Worm (Caenorhabditis elegans): ENCODE data around the gene lido-11.

lido-11 gene

DNA sequence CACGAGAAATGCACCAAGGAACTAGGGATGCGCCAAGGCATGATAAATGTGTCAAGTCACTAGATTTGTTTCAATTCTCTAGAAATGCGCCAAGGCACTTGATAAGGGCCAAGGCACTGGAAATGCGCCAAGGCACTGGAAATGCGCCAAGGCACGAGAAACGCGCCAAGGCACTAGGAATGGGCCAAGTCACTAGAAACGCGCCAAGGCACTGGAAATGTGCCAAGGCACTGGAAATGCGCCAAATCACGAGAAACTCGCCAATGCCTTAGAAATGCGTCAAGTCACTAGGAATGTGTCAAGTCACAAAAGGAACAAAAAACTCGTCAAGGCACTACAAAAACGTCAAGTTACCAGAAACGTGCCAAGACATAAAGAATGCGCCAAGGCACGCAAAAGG is 32.6 kb downstream of the lido-11 start:
- TF ChIP-seq ztf-29 (GFP tag; IDR thresholded peaks at IDR 0.05), result no peak
- no peak for TF ChIP-seq tab-1 (GFP tag; IDR thresholded peaks at IDR 0.05)
- no peak for TF ChIP-seq ztf-23 (GFP tag; IDR thresholded peaks at IDR 0.05)
- TF ChIP-seq cog-1 (tag; optimal IDR thresholded peaks at IDR 0.05), result no peak
- TF ChIP-seq flt-1 (GFP tag; IDR thresholded peaks at IDR 0.05), result no peak
- TF ChIP-seq T22C8.4 (GFP tag; IDR thresholded peaks at IDR 0.05), result no peak
- TF ChIP-seq med-1 (GFP tag; optimal IDR thresholded peaks at IDR 0.05; ENCODE audit: insufficient read depth), result no peak
- TF ChIP-seq ref-1 (GFP tag; conservative IDR thresholded peaks at IDR 0.05), result no peak
- no peak for TF ChIP-seq klf-2 (GFP tag; conservative IDR thresholded peaks at IDR 0.05)

DNA sequence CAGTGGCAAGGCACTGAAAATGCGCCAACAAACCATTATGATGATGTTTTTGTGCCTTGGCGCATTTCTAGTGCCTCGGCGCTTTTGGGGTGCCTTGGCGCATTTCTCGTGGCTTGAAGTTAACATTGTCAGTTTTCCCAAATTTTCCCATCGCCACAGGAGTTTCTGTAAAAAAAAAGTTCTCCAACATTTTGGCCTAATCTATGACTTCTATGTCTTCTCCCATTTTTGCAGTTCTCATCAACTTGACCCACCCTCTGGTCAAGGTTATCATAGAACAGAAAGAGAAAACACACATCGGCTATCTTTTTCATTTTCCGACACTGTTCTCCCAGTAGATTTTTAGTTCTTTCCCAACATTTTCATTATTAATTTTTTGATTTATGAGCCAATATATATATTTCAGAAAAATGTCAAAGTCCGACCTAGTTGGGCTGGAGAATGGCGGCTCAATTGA is 34.7 kb downstream of the lido-11 start, which contains the start of the genes B0454.26 and B0454.5:
Gene B0454.26, minus strand, starts transcription at position 101 of the 457 bp plus-strand sequence.
Gene B0454.5, plus strand, starts transcription at position 407 of the 457 bp plus-strand sequence.
- TF ChIP-seq T22C8.4 (GFP tag; IDR thresholded peaks at IDR 0.05), result no peak
- TF ChIP-seq tab-1 (GFP tag; IDR thresholded peaks at IDR 0.05), result no peak
- TF ChIP-seq ztf-23 (GFP tag; IDR thresholded peaks at IDR 0.05), result no peak
- no peak for TF ChIP-seq med-1 (GFP tag; optimal IDR thresholded peaks at IDR 0.05; ENCODE audit: insufficient read depth)
- TF ChIP-seq ztf-29 (GFP tag; IDR thresholded peaks at IDR 0.05), result no peak
- no peak for TF ChIP-seq ref-1 (GFP tag; conservative IDR thresholded peaks at IDR 0.05)
- TF ChIP-seq cog-1 (tag; optimal IDR thresholded peaks at IDR 0.05), result no peak
- no peak for TF ChIP-seq klf-2 (GFP tag; conservative IDR thresholded peaks at IDR 0.05)
- no peak for TF ChIP-seq flt-1 (GFP tag; IDR thresholded peaks at IDR 0.05)

DNA sequence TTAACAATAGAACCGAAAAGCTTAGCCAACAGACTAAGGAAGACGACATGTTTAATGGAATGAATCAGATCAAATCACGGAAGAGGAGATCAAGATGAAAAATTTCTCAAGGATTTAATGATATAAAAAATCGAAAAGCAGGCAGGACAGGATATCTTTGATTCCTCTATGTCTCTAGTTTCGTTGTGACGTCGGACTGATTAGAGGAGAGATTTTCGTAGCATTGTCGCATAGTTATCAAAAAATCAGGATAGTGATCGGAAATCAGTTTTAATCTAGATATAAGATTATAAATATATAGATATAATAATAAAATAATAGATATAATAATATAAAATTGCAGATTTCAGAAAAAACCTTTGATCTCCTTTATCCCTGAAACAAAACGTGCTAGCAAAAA is 39.6 kb downstream of the lido-11 start, which contains the start of gene B0454.8:
Gene B0454.8, minus strand, starts transcription at position 101 of the 400 bp plus-strand sequence.
- TF ChIP-seq tab-1 (GFP tag; IDR thresholded peaks at IDR 0.05) (no peak), cog-1 (tag; optimal IDR thresholded peaks at IDR 0.05) (no peak)

DNA sequence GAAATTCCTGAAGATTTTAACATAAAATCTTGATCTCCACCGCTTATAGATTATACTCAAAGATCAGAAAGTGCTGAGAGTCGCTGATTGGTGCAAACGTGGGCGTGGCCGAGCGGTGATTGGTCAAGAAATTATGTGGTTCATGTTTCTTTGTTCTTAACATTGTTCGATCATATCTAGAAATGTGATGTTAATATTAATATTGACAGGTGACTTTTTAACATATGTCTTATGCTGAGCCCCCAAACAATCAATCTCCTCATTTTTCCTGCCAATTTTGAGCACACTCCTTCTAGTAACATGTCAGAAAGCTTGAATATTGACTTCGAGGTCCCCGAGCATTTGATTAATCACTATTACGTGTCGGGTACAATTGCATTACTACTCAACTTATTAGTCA is 40.3 kb downstream of the lido-11 start, which contains the start of gene sri-29:
Gene sri-29, plus strand, starts transcription at position 301 of the 400 bp plus-strand sequence.
- TF ChIP-seq tab-1 (GFP tag; IDR thresholded peaks at IDR 0.05) (no peak), ref-1 (GFP tag; conservative IDR thresholded peaks at IDR 0.05) (no peak), ztf-23 (GFP tag; IDR thresholded peaks at IDR 0.05) (no peak), T22C8.4 (GFP tag; IDR thresholded peaks at IDR 0.05) (no peak), flt-1 (GFP tag; IDR thresholded peaks at IDR 0.05) (no peak), ztf-29 (GFP tag; IDR thresholded peaks at IDR 0.05) (no peak), med-1 (GFP tag; optimal IDR thresholded peaks at IDR 0.05; ENCODE audit: insufficient read depth) (no peak), klf-2 (GFP tag; conservative IDR thresholded peaks at IDR 0.05) (no peak), cog-1 (tag; optimal IDR thresholded peaks at IDR 0.05) (no peak)

DNA sequence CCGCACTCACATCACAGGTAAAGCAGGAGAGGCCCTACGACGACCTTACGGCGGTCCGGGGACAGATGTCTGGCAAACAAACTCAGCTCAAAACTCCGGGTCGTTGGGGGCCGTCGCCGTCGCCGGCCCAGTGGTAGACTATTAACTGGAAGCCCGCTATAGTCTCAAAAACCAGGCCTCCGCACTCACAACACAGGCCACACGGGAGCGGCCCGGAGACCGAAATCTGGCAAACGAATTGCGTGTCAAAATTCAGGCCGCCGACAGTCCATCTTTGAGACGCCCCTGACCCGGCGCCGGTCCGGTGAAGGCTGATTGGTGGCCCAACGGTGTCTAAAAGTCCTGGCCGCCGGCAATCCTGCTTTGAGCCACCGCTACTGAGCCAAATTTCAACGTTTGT is 41.7 kb downstream of the lido-11 start:
- TF ChIP-seq T22C8.4 (GFP tag; IDR thresholded peaks at IDR 0.05) (no peak), ref-1 (GFP tag; conservative IDR thresholded peaks at IDR 0.05) (no peak), med-1 (GFP tag; optimal IDR thresholded peaks at IDR 0.05; ENCODE audit: insufficient read depth) (no peak), flt-1 (GFP tag; IDR thresholded peaks at IDR 0.05) (no peak), cog-1 (tag; optimal IDR thresholded peaks at IDR 0.05) (no peak), ztf-23 (GFP tag; IDR thresholded peaks at IDR 0.05) (no peak), ztf-29 (GFP tag; IDR thresholded peaks at IDR 0.05) (no peak)

DNA sequence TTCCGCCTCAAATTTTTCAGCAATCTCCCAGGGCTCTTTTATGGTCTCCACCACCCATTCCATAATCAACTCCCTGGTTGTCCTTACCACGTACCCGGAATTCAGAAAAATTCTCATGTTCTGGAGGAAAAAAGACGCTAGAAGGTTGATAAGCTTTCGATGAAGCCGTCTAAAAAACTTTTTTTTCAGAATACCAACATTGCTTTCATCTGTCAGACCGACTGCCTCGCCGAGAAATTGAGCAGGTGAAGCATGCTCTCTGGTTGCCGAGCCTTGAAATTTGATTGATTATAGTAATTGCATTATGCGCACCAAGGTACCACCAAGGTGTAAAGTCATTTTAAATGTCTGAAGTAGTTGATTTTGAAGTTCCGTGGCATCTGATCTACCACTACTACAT is 42.1 kb downstream of the lido-11 start, which contains the start of gene sri-30:
Gene sri-30, plus strand, starts transcription at position 301 of the 400 bp plus-strand sequence.
- TF ChIP-seq ztf-23 (GFP tag; IDR thresholded peaks at IDR 0.05) (no peak), cog-1 (tag; optimal IDR thresholded peaks at IDR 0.05) (no peak), med-1 (GFP tag; optimal IDR thresholded peaks at IDR 0.05; ENCODE audit: insufficient read depth) (no peak), ztf-29 (GFP tag; IDR thresholded peaks at IDR 0.05) (no peak), ref-1 (GFP tag; conservative IDR thresholded peaks at IDR 0.05) (no peak), tab-1 (GFP tag; IDR thresholded peaks at IDR 0.05) (no peak), klf-2 (GFP tag; conservative IDR thresholded peaks at IDR 0.05) (no peak), T22C8.4 (GFP tag; IDR thresholded peaks at IDR 0.05) (no peak), flt-1 (GFP tag; IDR thresholded peaks at IDR 0.05) (no peak)

DNA sequence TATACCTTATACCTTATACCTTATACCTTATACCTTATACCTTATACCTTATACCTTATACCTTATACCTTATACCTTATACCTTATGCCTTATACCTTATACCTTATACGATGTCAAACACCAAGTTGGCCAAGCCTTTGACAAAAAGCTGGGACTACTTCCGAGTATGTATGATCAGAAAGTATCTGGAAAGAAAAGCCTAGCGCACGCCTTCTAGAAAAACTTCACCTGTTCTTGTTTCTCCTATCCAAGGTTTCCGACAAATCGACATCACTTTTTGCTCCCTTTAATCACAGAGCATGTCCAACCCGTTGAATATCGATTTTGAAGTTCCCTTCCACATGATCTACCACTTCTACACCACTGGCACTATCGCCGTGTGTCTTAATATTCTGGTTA is 44.6 kb downstream of the lido-11 start, which contains the start of gene sri-28:
Gene sri-28, plus strand, starts transcription at position 301 of the 400 bp plus-strand sequence.
- TF ChIP-seq flt-1 (GFP tag; IDR thresholded peaks at IDR 0.05) (no peak), med-1 (GFP tag; optimal IDR thresholded peaks at IDR 0.05; ENCODE audit: insufficient read depth) (no peak), tab-1 (GFP tag; IDR thresholded peaks at IDR 0.05) (no peak)

DNA sequence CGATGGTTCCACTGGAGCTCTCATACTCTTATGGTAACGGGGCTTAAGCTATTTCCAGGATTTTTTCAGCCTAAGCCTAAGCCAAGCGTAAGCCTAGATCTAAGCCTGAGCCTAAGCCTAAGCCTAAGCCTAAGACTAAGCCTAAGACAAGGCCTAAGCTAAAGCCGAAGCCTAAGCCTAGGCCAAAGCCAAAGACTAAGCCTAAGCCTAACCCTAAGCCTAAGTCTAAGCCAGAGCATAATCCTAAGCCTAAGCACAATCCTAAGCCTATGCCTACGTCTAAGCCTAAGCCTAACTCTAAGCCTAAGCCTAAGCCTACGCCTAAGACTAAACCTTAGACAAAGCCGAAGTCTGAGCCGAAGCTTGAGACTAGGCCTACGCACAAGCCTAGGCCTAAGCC is 45.2 kb downstream of the lido-11 start:
- TF ChIP-seq ztf-23 (GFP tag; IDR thresholded peaks at IDR 0.05) (no peak), ref-1 (GFP tag; conservative IDR thresholded peaks at IDR 0.05) (no peak), T22C8.4 (GFP tag; IDR thresholded peaks at IDR 0.05) (no peak), cog-1 (tag; optimal IDR thresholded peaks at IDR 0.05) (no peak), ztf-29 (GFP tag; IDR thresholded peaks at IDR 0.05) (no peak), tab-1 (GFP tag; IDR thresholded peaks at IDR 0.05) (no peak), klf-2 (GFP tag; conservative IDR thresholded peaks at IDR 0.05) (no peak), med-1 (GFP tag; optimal IDR thresholded peaks at IDR 0.05; ENCODE audit: insufficient read depth) (no peak), flt-1 (GFP tag; IDR thresholded peaks at IDR 0.05) (no peak)

DNA sequence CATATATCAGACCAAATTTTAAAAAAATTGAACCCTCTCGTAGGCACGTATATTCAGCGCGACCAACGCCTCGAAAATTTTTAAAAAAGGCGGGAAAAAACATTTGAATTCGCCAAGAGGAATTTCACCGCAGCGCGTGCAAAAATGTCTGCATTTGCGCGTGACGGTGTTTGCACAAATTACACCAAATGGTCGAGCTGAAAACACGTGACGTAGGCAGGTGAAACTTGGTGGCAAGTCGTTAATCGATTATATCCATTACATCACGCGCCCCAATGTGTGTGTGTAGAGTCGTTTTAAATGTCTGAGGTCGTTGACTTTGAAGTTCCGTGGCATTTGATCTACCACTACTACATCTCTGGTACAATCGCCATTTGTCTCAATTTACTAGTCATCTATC is 46.9 kb downstream of the lido-11 start, which contains the start of gene sri-31:
Gene sri-31, plus strand, starts transcription at position 301 of the 400 bp plus-strand sequence.
- TF ChIP-seq cog-1 (tag; optimal IDR thresholded peaks at IDR 0.05) (no peak), med-1 (GFP tag; optimal IDR thresholded peaks at IDR 0.05; ENCODE audit: insufficient read depth) (no peak), klf-2 (GFP tag; conservative IDR thresholded peaks at IDR 0.05) (no peak), ztf-29 (GFP tag; IDR thresholded peaks at IDR 0.05) (no peak), flt-1 (GFP tag; IDR thresholded peaks at IDR 0.05) (no peak), ref-1 (GFP tag; conservative IDR thresholded peaks at IDR 0.05) (no peak), T22C8.4 (GFP tag; IDR thresholded peaks at IDR 0.05) (no peak)

DNA sequence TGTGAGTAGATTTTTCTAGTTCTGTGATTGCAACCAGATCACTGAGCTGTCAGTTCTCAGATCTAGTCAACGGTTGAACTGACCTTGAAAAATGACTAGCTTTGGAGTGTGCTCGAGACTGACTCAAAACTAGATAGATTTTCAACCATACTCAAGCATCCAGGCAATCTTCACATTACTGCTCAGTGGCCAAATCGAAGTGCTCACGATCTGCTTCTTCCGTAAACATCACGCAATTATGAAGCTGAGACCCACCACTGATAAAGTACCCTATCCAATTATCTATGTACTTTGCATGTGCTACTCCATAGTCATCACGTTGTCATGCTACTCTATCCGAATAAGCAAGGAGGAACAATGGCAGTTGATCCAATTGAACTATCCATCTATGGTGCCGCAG is 47.6 kb downstream of the lido-11 start:
- TF ChIP-seq T22C8.4 (GFP tag; IDR thresholded peaks at IDR 0.05) (no peak), tab-1 (GFP tag; IDR thresholded peaks at IDR 0.05) (no peak), klf-2 (GFP tag; conservative IDR thresholded peaks at IDR 0.05) (no peak), med-1 (GFP tag; optimal IDR thresholded peaks at IDR 0.05; ENCODE audit: insufficient read depth) (no peak), ztf-23 (GFP tag; IDR thresholded peaks at IDR 0.05) (no peak), cog-1 (tag; optimal IDR thresholded peaks at IDR 0.05) (no peak), flt-1 (GFP tag; IDR thresholded peaks at IDR 0.05) (no peak)
